Worm (Caenorhabditis elegans): ENCODE results near the gene M199.135.

DNA sequence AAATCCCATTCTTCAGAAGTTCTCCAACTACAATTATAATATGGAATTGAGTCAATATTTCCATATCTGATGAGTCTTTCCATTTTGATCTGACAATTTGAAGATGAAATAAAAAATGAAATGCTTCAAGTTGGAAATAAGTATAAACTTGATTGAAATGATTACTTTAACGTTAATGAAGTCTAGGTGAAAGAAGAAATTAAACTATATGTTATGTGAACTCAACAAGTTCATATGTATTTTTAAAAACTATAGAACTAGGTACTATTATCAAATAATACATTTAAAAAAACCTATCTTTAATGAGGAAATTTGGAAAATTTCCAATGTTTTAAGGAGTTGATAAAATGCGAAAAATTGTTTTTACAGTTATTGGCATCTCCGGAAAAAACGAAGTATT is 16.1 kb upstream of the M199.135 start, which contains the start of gene srt-49:
- TF ChIP-seq him-1 (tag; optimal IDR thresholded peaks at IDR 0.05) (no peak), W03F9.2 (tag; optimal IDR thresholded peaks at IDR 0.05) (no peak)
